Worm (Caenorhabditis elegans): ENCODE data around the gene Y43F8B.13.

Y43F8B.13 gene

ce11 chrV:19467574-19467973 lies 11.8 kb downstream of the Y43F8B.13 start, which contains the start of gene Y43F8B.23 (continued):
- TF ChIP-seq zag-1 (tag; optimal IDR thresholded peaks at IDR 0.05) (no peak), dmd-8 (GFP tag; IDR thresholded peaks at IDR 0.05) (no peak), tra-1 (GFP tag; IDR thresholded peaks at IDR 0.05) (no peak), zfp-3 (GFP tag; conservative IDR thresholded peaks at IDR 0.05) (no peak), unc-62 (GFP tag; optimal IDR thresholded peaks at IDR 0.05 in 1 of 2) (peak in 1 of 2 experiments; percentile 40), unc-62 (tag; optimal IDR thresholded peaks at IDR 0.05) (no peak), saeg-2 (GFP tag; IDR thresholded peaks at IDR 0.05) (no peak), unc-39 (tag; optimal IDR thresholded peaks at IDR 0.05) (no peak), mdl-1 (tag; optimal IDR thresholded peaks at IDR 0.05) (no peak), F10B5.3 (tag; optimal IDR thresholded peaks at IDR 0.05) (no peak), nhr-41 (GFP tag; IDR thresholded peaks at IDR 0.05) (no peak), lin-1 (GFP tag; IDR thresholded peaks at IDR 0.05) (no peak), ceh-44 (GFP tag; IDR thresholded peaks at IDR 0.05) (no peak), ceh-62 (tag; optimal IDR thresholded peaks at IDR 0.05) (no peak), dpl-1 (GFP tag; optimal IDR thresholded peaks at IDR 0.05) (no peak), egl-43 (GFP tag; IDR thresholded peaks at IDR 0.05) (no peak), nhr-111 (GFP tag; optimal IDR thresholded peaks at IDR 0.05) (no peak), ceh-28 (tag; optimal IDR thresholded peaks at IDR 0.05) (no peak), snpc-4 (tag; optimal IDR thresholded peaks at IDR 0.05) (no peak), spr-3 (GFP tag; optimal IDR thresholded peaks at IDR 0.05) (no peak), lim-7 (GFP tag; IDR thresholded peaks at IDR 0.05) (no peak), mxl-3 (GFP tag; optimal IDR thresholded peaks at IDR 0.05) (no peak), dve-1 (tag; optimal IDR thresholded peaks at IDR 0.05; ENCODE audit: insufficient read depth) (peak; percentile 61), zfp-2 (tag; optimal IDR thresholded peaks at IDR 0.05) (no peak), pha-4 (GFP tag; IDR thresholded peaks at IDR 0.05) (no peak), pha-4 (tag; optimal IDR thresholded peaks at IDR 0.05) (no peak), set-16 (GFP tag; IDR thresholded peaks at IDR 0.05) (no peak), rbr-2 (tag; optimal IDR thresholded peaks at IDR 0.05) (no peak), tag-97 (GFP tag; IDR thresholded peaks at IDR 0.05) (no peak), nhr-10 (tag; optimal IDR thresholded peaks at IDR 0.05) (no peak), ceh-32 (tag; optimal IDR thresholded peaks at IDR 0.05; ENCODE audit: poor library complexity) (no peak), ama-1 (optimal IDR thresholded peaks at IDR 0.05) (no peak), daf-19 (GFP tag; conservative IDR thresholded peaks at IDR 0.05) (no peak), lin-38 (GFP tag; IDR thresholded peaks at IDR 0.05) (no peak), Y75B8A.6 (GFP tag; IDR thresholded peaks at IDR 0.05) (no peak), cey-2 (tag; optimal IDR thresholded peaks at IDR 0.05; ENCODE audit: borderline replicate concordance, insufficient read depth) (no peak), dmd-6 (GFP tag; IDR thresholded peaks at IDR 0.05) (peak; percentile 56), mxl-2 (GFP tag; conservative IDR thresholded peaks at IDR 0.05) (no peak), nhr-6 (tag; optimal IDR thresholded peaks at IDR 0.05) (no peak), lin-13 (GFP tag; optimal IDR thresholded peaks at IDR 0.05) (no peak), madf-9 (GFP tag; conservative IDR thresholded peaks at IDR 0.05) (no peak), T20F7.1 (GFP tag; optimal IDR thresholded peaks at IDR 0.05) (peak; percentile 11), nhr-42 (GFP tag; IDR thresholded peaks at IDR 0.05) (no peak), F49E8.2 (tag; optimal IDR thresholded peaks at IDR 0.05; ENCODE audit: borderline replicate concordance) (no peak), hlh-30 (tag; optimal IDR thresholded peaks at IDR 0.05; ENCODE audit: insufficient read depth) (peak; percentile 27), Y48G9A.11 (GFP tag; IDR thresholded peaks at IDR 0.05) (no peak), vab-7 (GFP tag; IDR thresholded peaks at IDR 0.05) (no peak), arid-1 (GFP tag; conservative IDR thresholded peaks at IDR 0.05) (no peak), lsy-2 (tag; optimal IDR thresholded peaks at IDR 0.05) (no peak), ZK546.5 (tag; optimal IDR thresholded peaks at IDR 0.05) (no peak), nhr-102 (tag; optimal IDR thresholded peaks at IDR 0.05) (no peak), pqm-1 (tag; optimal IDR thresholded peaks at IDR 0.05) (peak; percentile 92)

Measured in whole organism, L4 larva.